Worm (Caenorhabditis elegans): ENCODE measurements around the gene F20B6.4.

F20B6.4 gene

DNA sequence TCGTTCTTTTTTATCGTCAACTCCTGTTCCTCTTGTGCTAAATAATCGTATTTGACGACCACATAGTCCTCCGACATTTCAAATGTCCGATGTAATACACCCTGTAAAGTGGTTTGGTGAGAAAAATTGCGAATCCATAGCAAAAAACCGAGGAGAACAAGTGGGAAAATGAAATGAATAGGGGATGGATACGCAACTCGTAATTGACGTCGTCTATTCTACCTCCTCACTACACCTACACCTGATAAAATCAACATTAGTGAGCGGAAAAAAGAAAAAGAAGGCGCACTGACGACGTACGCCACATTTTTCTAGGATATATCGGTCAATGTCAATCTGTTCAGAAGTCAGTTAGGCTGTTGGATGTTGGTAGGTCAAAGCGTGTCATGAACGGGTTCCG, 43.0 kb downstream of the F20B6.4 start, which contains the start of gene nck-1:
Gene nck-1 (minus strand): TSS at position 101 of the 400 bp plus-strand sequence.
- TF ChIP-seq blmp-1 (tag; optimal IDR thresholded peaks at IDR 0.05; ENCODE audit: insufficient read depth) (no peak), lsy-2 (tag; optimal IDR thresholded peaks at IDR 0.05) (no peak), nhr-12 (tag; optimal IDR thresholded peaks at IDR 0.05) (no peak), nhr-10 (tag; optimal IDR thresholded peaks at IDR 0.05) (no peak), nhr-77 (tag; optimal IDR thresholded peaks at IDR 0.05) (no peak), nhr-21 (tag; optimal IDR thresholded peaks at IDR 0.05) (no peak), nhr-25 (tag; optimal IDR thresholded peaks at IDR 0.05) (no peak), ztf-11 (tag; optimal IDR thresholded peaks at IDR 0.05) (no peak), lin-13 (GFP tag; optimal IDR thresholded peaks at IDR 0.05) (no peak), mab-5 (tag; optimal IDR thresholded peaks at IDR 0.05) (no peak), unc-39 (tag; optimal IDR thresholded peaks at IDR 0.05) (no peak), zag-1 (tag; optimal IDR thresholded peaks at IDR 0.05) (no peak), nhr-6 (tag; optimal IDR thresholded peaks at IDR 0.05) (no peak), gmeb-1 (tag; optimal IDR thresholded peaks at IDR 0.05) (no peak), skn-1 (tag; optimal IDR thresholded peaks at IDR 0.05) (no peak), lin-39 (tag; optimal IDR thresholded peaks at IDR 0.05) (no peak), F13H6.1 (tag; optimal IDR thresholded peaks at IDR 0.05) (no peak)

DNA sequence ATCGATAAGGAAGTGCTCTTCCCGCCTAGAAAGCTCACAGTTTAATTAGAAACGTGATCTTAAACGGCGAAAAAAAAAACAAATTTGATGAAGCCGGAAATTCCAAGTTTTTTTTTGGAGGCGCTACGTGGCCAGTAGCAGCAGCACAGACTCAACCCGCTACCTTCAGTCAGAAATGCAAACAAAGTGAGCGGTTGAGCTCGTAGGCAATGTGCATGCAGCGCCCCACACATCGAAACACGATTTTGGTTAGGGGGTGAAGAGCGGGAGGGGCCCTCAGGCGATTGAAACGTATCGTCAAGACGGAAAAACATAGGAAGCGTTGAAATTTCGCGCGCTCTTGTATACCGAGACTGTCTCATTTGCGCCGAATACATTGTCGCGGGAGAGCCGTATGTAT, 45.1 kb downstream of the F20B6.4 start:
- TF ChIP-seq elt-1 (tag; optimal IDR thresholded peaks at IDR 0.05): no peak
- TF ChIP-seq C34F6.9 (tag; optimal IDR thresholded peaks at IDR 0.05): no peak
- TF ChIP-seq Y55F3AM.14 (GFP tag; optimal IDR thresholded peaks at IDR 0.05): peak; percentile 13

DNA sequence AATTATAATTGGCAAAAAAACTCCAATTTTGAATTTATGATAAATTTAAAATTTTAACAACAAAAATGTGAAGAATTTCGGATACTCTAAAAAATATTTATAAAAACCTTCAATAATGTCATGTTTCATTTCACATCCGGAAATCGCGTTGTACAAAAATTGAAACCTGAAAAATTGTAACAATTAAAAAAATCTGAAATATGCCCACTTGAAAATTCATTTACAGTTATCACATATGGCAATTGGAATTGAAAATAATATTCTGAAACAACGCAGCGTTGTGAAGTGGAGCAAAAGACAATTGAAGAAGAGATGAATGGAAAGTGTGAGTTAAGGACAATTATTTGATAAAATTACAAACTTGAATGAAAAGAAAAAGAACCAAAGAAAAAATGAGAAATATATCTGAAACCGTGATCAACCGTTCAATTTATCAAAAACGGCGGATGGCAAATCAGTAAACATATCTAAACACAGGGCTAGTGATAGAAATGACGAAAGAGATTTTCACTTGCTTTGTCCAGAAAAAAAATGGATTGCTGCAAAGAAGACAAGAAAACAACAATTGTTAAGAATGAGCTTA, 47.8 kb downstream of the F20B6.4 start:
- TF ChIP-seq skn-1 (tag; optimal IDR thresholded peaks at IDR 0.05) (no peak), lin-13 (GFP tag; optimal IDR thresholded peaks at IDR 0.05) (no peak), egl-27 (tag; optimal IDR thresholded peaks at IDR 0.05) (no peak), nhr-129 (tag; optimal IDR thresholded peaks at IDR 0.05) (no peak), nhr-6 (tag; optimal IDR thresholded peaks at IDR 0.05) (no peak), lin-11 (tag; optimal IDR thresholded peaks at IDR 0.05) (no peak), nhr-10 (tag; optimal IDR thresholded peaks at IDR 0.05) (no peak), lin-39 (tag; optimal IDR thresholded peaks at IDR 0.05) (no peak), unc-39 (tag; optimal IDR thresholded peaks at IDR 0.05) (no peak)

DNA sequence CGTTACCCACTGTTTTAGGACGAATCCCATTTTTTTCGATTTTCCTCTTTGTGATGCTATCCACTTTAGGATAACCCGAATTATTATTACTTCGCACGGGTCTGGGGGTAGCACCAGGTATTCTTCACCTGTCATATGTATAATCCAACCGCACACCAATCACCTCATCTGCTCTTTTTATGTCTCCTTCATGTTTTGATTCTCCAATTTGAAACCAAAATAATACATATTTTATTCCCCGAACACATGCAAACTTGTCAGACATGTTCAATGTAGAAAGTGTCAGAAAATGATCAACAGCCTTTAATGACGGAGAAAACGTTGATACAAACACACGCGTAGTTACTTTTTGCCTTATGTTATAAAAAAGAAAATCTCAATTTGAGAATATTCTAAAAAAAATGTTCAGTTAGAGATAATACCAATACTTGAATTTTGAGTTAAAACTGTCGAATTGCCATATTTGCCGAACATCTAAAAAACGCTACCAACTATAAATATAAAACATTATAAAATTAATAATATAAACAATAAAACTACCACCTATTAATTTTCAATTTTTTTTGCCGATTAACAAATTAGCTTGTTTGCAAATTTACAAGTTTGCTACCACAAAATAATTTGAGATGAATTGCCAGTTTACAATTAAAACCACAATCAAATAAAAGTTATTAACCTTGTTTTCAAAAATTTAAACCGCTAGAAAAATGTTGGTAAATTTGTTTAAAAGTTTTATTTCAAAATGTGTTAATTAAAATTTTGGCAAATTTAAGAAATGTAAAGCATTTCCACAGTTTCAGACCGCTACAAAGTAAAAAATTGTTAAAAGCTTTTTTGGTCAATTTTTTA, 48.5 kb downstream of the F20B6.4 start:
- peak; percentile 25 for TF ChIP-seq F13H6.1 (tag; optimal IDR thresholded peaks at IDR 0.05)
- no peak for TF ChIP-seq R02D3.7 (tag; optimal IDR thresholded peaks at IDR 0.05)
- TF ChIP-seq nhr-237 (tag; optimal IDR thresholded peaks at IDR 0.05): no peak
- no peak for TF ChIP-seq gmeb-1 (tag; optimal IDR thresholded peaks at IDR 0.05)
- no peak for TF ChIP-seq fos-1 (tag; optimal IDR thresholded peaks at IDR 0.05)
- no peak for TF ChIP-seq mdl-1 (tag; optimal IDR thresholded peaks at IDR 0.05)
- TF ChIP-seq blmp-1 (tag; optimal IDR thresholded peaks at IDR 0.05; ENCODE audit: insufficient read depth): peak; percentile 22
- peak; percentile 10 for TF ChIP-seq nhr-6 (tag; optimal IDR thresholded peaks at IDR 0.05)
- TF ChIP-seq ceh-82 (tag; optimal IDR thresholded peaks at IDR 0.05): no peak
- no peak for TF ChIP-seq ceh-16 (tag; optimal IDR thresholded peaks at IDR 0.05)
- peak; percentile 0 to 55 for TF ChIP-seq lsy-2 (tag; optimal IDR thresholded peaks at IDR 0.05)
- no peak for TF ChIP-seq ZK546.5 (tag; optimal IDR thresholded peaks at IDR 0.05)
- TF ChIP-seq ztf-1 (GFP tag; conservative IDR thresholded peaks at IDR 0.05): no peak
- no peak for TF ChIP-seq snpc-4 (tag; optimal IDR thresholded peaks at IDR 0.05)
- no peak for TF ChIP-seq nhr-77 (tag; optimal IDR thresholded peaks at IDR 0.05)
- peak; percentile 67 for TF ChIP-seq ama-1 (optimal IDR thresholded peaks at IDR 0.05)
- TF ChIP-seq egl-27 (tag; optimal IDR thresholded peaks at IDR 0.05): no peak
- TF ChIP-seq unc-39 (tag; optimal IDR thresholded peaks at IDR 0.05): no peak
- TF ChIP-seq sem-4 (tag; optimal IDR thresholded peaks at IDR 0.05): peak; percentile 67
- TF ChIP-seq lin-11 (tag; optimal IDR thresholded peaks at IDR 0.05): no peak
- TF ChIP-seq crh-2 (tag; optimal IDR thresholded peaks at IDR 0.05): peak; percentile 51
- TF ChIP-seq unc-55 (GFP tag; optimal IDR thresholded peaks at IDR 0.05): no peak
- TF ChIP-seq dmd-4 (tag; optimal IDR thresholded peaks at IDR 0.05): peak; percentile 52
- no peak for TF ChIP-seq ztf-11 (tag; optimal IDR thresholded peaks at IDR 0.05)
- no peak for TF ChIP-seq mab-5 (tag; optimal IDR thresholded peaks at IDR 0.05)
- no peak for TF ChIP-seq nhr-11 (tag; optimal IDR thresholded peaks at IDR 0.05)
- no peak for TF ChIP-seq nhr-12 (tag; optimal IDR thresholded peaks at IDR 0.05)
- no peak for TF ChIP-seq peb-1 (tag; optimal IDR thresholded peaks at IDR 0.05)
- TF ChIP-seq zag-1 (tag; optimal IDR thresholded peaks at IDR 0.05): no peak
- peak; percentile 55 for TF ChIP-seq lin-13 (GFP tag; optimal IDR thresholded peaks at IDR 0.05)
- no peak for TF ChIP-seq aly-2 (tag; optimal IDR thresholded peaks at IDR 0.05)
- TF ChIP-seq nhr-21 (tag; optimal IDR thresholded peaks at IDR 0.05): peak; percentile 46
- no peak for TF ChIP-seq unc-62 (GFP tag; optimal IDR thresholded peaks at IDR 0.05)
- no peak for TF ChIP-seq mbf-1 (tag; optimal IDR thresholded peaks at IDR 0.05)
- no peak for TF ChIP-seq elt-1 (tag; optimal IDR thresholded peaks at IDR 0.05)
- TF ChIP-seq elt-3 (tag; optimal IDR thresholded peaks at IDR 0.05): no peak
- no peak for TF ChIP-seq lin-39 (tag; optimal IDR thresholded peaks at IDR 0.05)
- peak; percentile 71 for TF ChIP-seq nhr-25 (tag; optimal IDR thresholded peaks at IDR 0.05)
- TF ChIP-seq nhr-129 (tag; optimal IDR thresholded peaks at IDR 0.05): peak; percentile 33

Measured in whole organism, L2 larva.